Worm (Caenorhabditis elegans) whole organism, early embryonic: Measurements from ENCODE around the gene Y49F6C.6.

Experiments
- B0310.2 ChIP-seq: sonication (generic microtip); optimal IDR thresholded peaks from 2 replicates; lab custom pipeline; 2016; ENCODE audit warnings: mild to moderate bottlenecking, missing genetic modification characterization, missing compliant biosample characterization
- F13C5.2 ChIP-seq: sonication (generic microtip); optimal IDR thresholded peaks from 2 replicates; lab custom pipeline; 2017; ENCODE audit warnings: mild to moderate bottlenecking, missing genetic modification characterization, inconsistent platforms, missing compliant biosample characterization
- aly-1 ChIP-seq: sonication (generic microtip); optimal IDR thresholded peaks from 2 replicates; lab custom pipeline; 2016; ENCODE audit warnings: missing genetic modification characterization, missing compliant biosample characterization
- ama-1 ChIP-seq: fragments of 150-350 bp; optimal IDR thresholded peaks from 2 replicates; lab custom pipeline; 2014
- ceh-13 ChIP-seq: fragments of 200-800 bp; sonication (Bioruptor generic); optimal IDR thresholded peaks from 2 replicates; lab custom pipeline; 2018; ENCODE audit warnings: mild to moderate bottlenecking, missing genetic modification characterization, missing compliant biosample characterization
- ceh-36 ChIP-seq: sonication (generic microtip); optimal IDR thresholded peaks from 2 replicates; lab custom pipeline; 2016; ENCODE audit warnings: missing genetic modification characterization, inconsistent platforms, missing compliant biosample characterization
- ets-7 ChIP-seq: sonication (generic microtip); optimal IDR thresholded peaks from 2 replicates; lab custom pipeline; 2016; ENCODE audit warnings: missing genotype, missing genetic modification characterization, missing compliant biosample characterization
- flt-1 ChIP-seq: fragments of 200-800 bp; sonication (Bioruptor generic); IDR thresholded peaks from 2 replicates; pipeline ENCODE4 v1.3.6; 2022; ENCODE audit warnings: missing genetic modification characterization, missing compliant biosample characterization
- hmbx-1 ChIP-seq: sonication (generic microtip); optimal IDR thresholded peaks from 2 replicates; lab custom pipeline; 2016; ENCODE audit warnings: mild to moderate bottlenecking, missing genetic modification characterization, missing compliant biosample characterization
- hmg-4 ChIP-seq: fragments of 200-800 bp; sonication (Bioruptor generic); optimal IDR thresholded peaks from 2 replicates; lab custom pipeline; 2018; ENCODE audit warnings: mild to moderate bottlenecking, missing genetic modification characterization, missing compliant biosample characterization
- hnd-1 ChIP-seq: sonication (generic microtip); optimal IDR thresholded peaks from 2 replicates; lab custom pipeline; 2016; ENCODE audit warnings: missing genetic modification characterization, missing compliant biosample characterization
- pes-1 ChIP-seq: fragments of 200-800 bp; sonication (Bioruptor generic); IDR thresholded peaks from 2 replicates; pipeline ENCODE4 v1.3.6; 2022; ENCODE audit warnings: missing genetic modification reagents, missing genetic modification characterization, missing compliant biosample characterization
- scrt-1 ChIP-seq: fragments of 200-800 bp; sonication (Bioruptor generic); IDR thresholded peaks from 2 replicates; pipeline ENCODE4 v1.3.6; 2022; ENCODE audit warnings: missing genetic modification characterization, missing compliant biosample characterization
- sea-1 ChIP-seq: fragments of 200-800 bp; sonication (Bioruptor generic); conservative IDR thresholded peaks from 2 replicates; pipeline ENCODE4 v1.3.6; 2022; ENCODE audit warnings: missing genetic modification characterization, missing compliant biosample characterization
- tbx-11 ChIP-seq: fragments of 200-800 bp; sonication (Bioruptor generic); IDR thresholded peaks from 2 replicates; pipeline ENCODE4 v1.3.6; 2022; ENCODE audit warnings: missing genetic modification characterization, missing compliant biosample characterization
- tbx-37 ChIP-seq: fragments of 200-800 bp; sonication (Bioruptor generic); conservative IDR thresholded peaks from 2 replicates; pipeline ENCODE4 v1.3.6; 2022; ENCODE audit warnings: missing genetic modification reagents, missing genetic modification characterization, missing compliant biosample characterization
- tra-4 ChIP-seq: sonication (generic microtip); optimal IDR thresholded peaks from 2 replicates; lab custom pipeline; 2017; ENCODE audit warnings: missing genetic modification characterization, missing compliant biosample characterization

The Y49F6C.6 gene

ce11 chrII:3373875-3374274 is 6.9 kb upstream of the Y49F6C.6 start:
- TF ChIP-seq B0310.2 = no peak
- TF ChIP-seq ets-7 (tag; lab: Kevin White, UChicago) = peak; percentile 24
- no peak for TF ChIP-seq tbx-11 (GFP tag; lab: Robert Waterston, UW)
- TF ChIP-seq flt-1 (GFP tag; lab: Robert Waterston, UW) = no peak

DNA sequence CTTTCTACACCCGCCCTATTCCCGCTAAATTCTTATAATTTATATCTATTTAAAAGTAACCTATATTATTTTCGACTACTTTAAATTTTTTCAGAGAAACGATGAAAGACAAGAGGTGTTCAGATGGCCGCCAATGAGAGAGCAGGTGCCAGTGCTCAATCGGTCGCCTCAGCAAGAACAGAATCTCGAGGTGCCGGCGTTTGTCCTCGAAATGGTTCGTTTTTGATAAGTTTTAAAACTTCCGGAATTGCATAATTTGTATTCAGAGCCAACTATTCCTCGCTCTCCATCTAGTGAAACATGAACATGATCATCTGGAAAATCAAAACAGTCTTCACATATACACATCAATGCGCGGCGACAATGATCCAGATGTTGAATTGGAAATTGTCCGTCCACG is 4.0 kb upstream of the Y49F6C.6 start, which contains the start of gene bath-23:
bath-23 (plus strand) TSS at position 301 of the 400 bp plus-strand sequence.
- TF ChIP-seq ceh-13 = no peak
- no peak for TF ChIP-seq ceh-36 (tag; lab: Kevin White, UChicago)
- TF ChIP-seq flt-1 (GFP tag; lab: Robert Waterston, UW) = no peak
- TF ChIP-seq ama-1 (lab: Kevin White, UChicago) = no peak
- no peak for TF ChIP-seq hnd-1 (tag; lab: Kevin White, UChicago)
- no peak for TF ChIP-seq B0310.2
- no peak for TF ChIP-seq ets-7 (tag; lab: Kevin White, UChicago)
- TF ChIP-seq hmbx-1 (tag; lab: Kevin White, UChicago) = no peak
- TF ChIP-seq tra-4 = no peak

- TF ChIP-seq tbx-37 (GFP tag; lab: Robert Waterston, UW) = no peak
- no peak for TF ChIP-seq scrt-1
Observed at ce11 chrII:3370061-3370460, 3.1 kb upstream of the Y49F6C.6 start, which contains the start of gene Y49F6C.8. Gene Y49F6C.8, minus strand, starts transcription at chrII:3370111.

- TF ChIP-seq tbx-37 (GFP tag; lab: Robert Waterston, UW) = no peak
Observed at ce11 chrII:3368097-3368496, 1.1 kb upstream of the Y49F6C.6 start, which contains the start of gene Y49F6C.7. Gene Y49F6C.7, minus strand, starts transcription at chrII:3368197.

DNA sequence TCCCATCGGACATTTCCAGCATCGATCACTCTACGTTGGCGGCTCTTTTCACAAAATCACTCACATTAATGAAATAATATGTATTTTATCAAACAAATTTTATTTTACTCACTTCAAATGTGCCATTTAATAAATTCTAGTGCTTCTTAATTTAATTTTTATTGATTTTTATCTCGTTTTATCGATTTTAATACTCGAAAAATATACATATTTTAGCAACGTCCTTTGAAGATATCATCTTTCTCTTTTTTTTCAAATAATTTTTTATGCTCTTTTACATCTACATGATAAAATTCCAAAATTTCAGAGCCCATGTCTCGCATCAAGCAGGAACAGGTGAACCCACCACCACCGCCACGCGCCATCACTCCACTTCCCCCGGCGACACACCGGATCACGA is 8.2 kb downstream of the Y49F6C.6 start, which contains the start of the genes lido-14 and bath-27:
lido-14 (plus strand) TSS at position 301 of the 400 bp plus-strand sequence.
bath-27 (plus strand) TSS at position 306 of the 400 bp plus-strand sequence.
- TF ChIP-seq hmbx-1 (tag; lab: Kevin White, UChicago) (no peak), ceh-36 (tag; lab: Kevin White, UChicago) (no peak), tbx-37 (GFP tag; lab: Robert Waterston, UW) (no peak), hnd-1 (tag; lab: Kevin White, UChicago) (no peak), flt-1 (GFP tag; lab: Robert Waterston, UW) (no peak)

DNA sequence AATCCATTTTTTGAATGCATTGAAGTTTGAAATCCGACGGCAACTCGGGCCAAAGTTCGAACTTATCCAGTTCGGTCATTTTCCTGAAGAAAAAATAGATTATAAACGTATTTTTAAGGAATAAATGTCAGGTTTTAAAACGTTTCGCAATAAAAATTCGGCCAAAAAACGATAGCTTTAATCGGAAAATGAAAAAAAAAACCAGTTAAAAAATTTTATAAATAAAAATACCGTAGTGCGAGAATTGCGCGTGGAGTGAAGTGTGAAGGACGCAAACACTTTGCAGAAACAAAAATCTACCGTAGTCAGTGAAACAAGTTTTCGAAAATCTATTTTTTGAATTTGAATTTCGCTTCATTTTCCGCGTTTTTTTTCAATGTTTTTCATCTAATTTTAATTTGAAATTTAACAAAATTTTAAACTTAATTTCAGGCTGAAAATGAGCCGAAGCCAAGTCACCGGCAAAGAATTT is 17.1 kb downstream of the Y49F6C.6 start, which contains the start of gene F14D2.8:
F14D2.8 (minus strand) TSS at position 51 of the 472 bp plus-strand sequence.
- TF ChIP-seq ets-7 (tag; lab: Kevin White, UChicago) (no peak), ceh-36 (tag; lab: Kevin White, UChicago) (no peak), tbx-11 (GFP tag; lab: Robert Waterston, UW) (no peak), hmbx-1 (tag; lab: Kevin White, UChicago) (no peak), ceh-13 (no peak), sea-1 (no peak), ama-1 (lab: Kevin White, UChicago) (no peak), flt-1 (GFP tag; lab: Robert Waterston, UW) (no peak), B0310.2 (no peak), F13C5.2 (tag; lab: Kevin White, UChicago) (no peak)

- TF ChIP-seq flt-1 (GFP tag; lab: Robert Waterston, UW) (no peak), tbx-37 (GFP tag; lab: Robert Waterston, UW) (no peak), sea-1 (no peak), tbx-11 (GFP tag; lab: Robert Waterston, UW) (no peak), B0310.2 (no peak), pes-1 (GFP tag; lab: Robert Waterston, UW) (no peak), tra-4 (no peak)
Observed at ce11 chrII:3347940-3348610, 18.9 kb downstream of the Y49F6C.6 start, which contains the start of the genes F14D2.14 and bath-29. Gene F14D2.14, minus strand, starts transcription at chrII:3347990. Gene bath-29, plus strand, starts transcription at chrII:3348560.

DNA sequence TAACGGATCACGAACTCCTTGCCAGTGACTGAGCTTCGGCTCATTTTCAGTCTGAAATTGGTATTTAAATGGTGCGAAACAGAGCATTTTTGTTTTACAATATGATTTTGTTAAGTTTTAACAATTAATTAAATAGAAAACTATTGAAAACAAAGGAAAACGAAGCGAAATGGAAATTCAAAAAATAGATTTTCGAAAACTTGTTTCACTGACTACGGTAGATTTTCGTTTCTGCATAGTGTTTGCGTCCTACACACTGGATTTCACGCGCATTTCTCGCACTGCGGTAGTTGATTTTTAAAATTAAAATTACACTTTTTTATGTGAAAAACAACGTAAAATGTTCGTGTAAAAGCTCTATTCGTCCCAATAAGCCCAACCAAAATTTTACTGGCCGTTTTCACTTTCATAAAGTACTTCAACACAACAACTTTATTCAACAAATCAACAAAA is 20.6 kb downstream of the Y49F6C.6 start, which contains the start of gene bath-30:
bath-30 (minus strand) TSS at position 51 of the 453 bp plus-strand sequence.
- no peak for TF ChIP-seq aly-1 (tag; lab: Kevin White, UChicago)
- TF ChIP-seq sea-1 = no peak
- TF ChIP-seq ceh-13 = no peak
- no peak for TF ChIP-seq tbx-37 (GFP tag; lab: Robert Waterston, UW)
- no peak for TF ChIP-seq F13C5.2 (tag; lab: Kevin White, UChicago)
- TF ChIP-seq tra-4 = no peak

DNA sequence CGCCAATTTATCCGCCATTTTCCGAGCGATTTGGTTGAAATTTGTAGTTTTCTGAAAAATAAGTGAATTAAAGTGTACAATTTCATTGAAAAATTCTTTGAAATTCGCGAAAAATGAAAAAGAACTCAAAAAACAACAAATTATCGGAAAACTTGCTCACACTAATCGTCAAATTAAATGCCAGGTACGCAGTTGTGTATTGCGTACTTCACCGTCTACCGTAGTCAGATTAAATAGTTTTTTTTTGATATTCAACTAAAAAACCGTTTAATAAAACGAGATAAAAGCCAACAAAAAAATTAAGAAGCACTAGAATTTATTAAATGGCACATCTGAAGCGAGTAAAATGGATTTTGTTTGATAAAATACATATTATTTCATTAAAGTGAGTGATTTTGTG is 22.1 kb downstream of the Y49F6C.6 start, which contains the start of gene bath-28:
bath-28 (minus strand) TSS at position 51 of the 400 bp plus-strand sequence.
- no peak for TF ChIP-seq hmg-4
- TF ChIP-seq sea-1 = no peak
- TF ChIP-seq ets-7 (tag; lab: Kevin White, UChicago) = no peak
